Fruit fly (Drosophila melanogaster): ENCODE measurements around the gene CG32461.

Gene CG32461

dm6 chr3L:22989495-22989894 is 34.4 kb upstream of the CG32461 start:
- TF ChIP-seq CG13296 (GFP tag; optimal IDR thresholded peaks at IDR 0.05) (no peak), ftz-f1 (GFP tag; optimal IDR thresholded peaks at IDR 0.05) (no peak), CG2678 (tag; optimal IDR thresholded peaks at IDR 0.05) (no peak), cad (GFP tag; optimal IDR thresholded peaks at IDR 0.05) (no peak), CG15514 (GFP tag; optimal IDR thresholded peaks at IDR 0.05) (no peak), CG4328 (GFP tag; optimal IDR thresholded peaks at IDR 0.05) (no peak), H15 (GFP tag; IDR thresholded peaks at IDR 0.05) (no peak), vfl (GFP tag; optimal IDR thresholded peaks at IDR 0.05) (no peak), Med (GFP tag) (no peak), odd (GFP tag; optimal IDR thresholded peaks at IDR 0.05) (no peak), CG2129 (GFP tag; IDR thresholded peaks at IDR 0.05; ENCODE audit: partially characterized antibody) (no peak), stc (GFP tag; IDR thresholded peaks at IDR 0.05) (no peak), ac (GFP tag; optimal IDR thresholded peaks at IDR 0.05) (peak; percentile 78), CG12769 (tag; optimal IDR thresholded peaks at IDR 0.05) (peak; percentile 29), HHEX (GFP tag; optimal IDR thresholded peaks at IDR 0.05) (no peak), Ravus (GFP tag; IDR thresholded peaks at IDR 0.05) (no peak), Myb (GFP tag; optimal IDR thresholded peaks at IDR 0.05) (no peak), CG8290 (GFP tag; optimal IDR thresholded peaks at IDR 0.05) (no peak), CG8290 (tag; optimal IDR thresholded peaks at IDR 0.05) (no peak), CG2199 (GFP tag; IDR thresholded peaks at IDR 0.05) (peak; percentile 58; the same call in 2 of the 3 replicates), Bteb2 (GFP tag; optimal IDR thresholded peaks at IDR 0.05) (no peak), schlank (tag; optimal IDR thresholded peaks at IDR 0.05) (no peak), Dp (GFP tag; optimal IDR thresholded peaks at IDR 0.05) (no peak), CG1024 (GFP tag; IDR thresholded peaks at IDR 0.05) (no peak), nau (GFP tag; optimal IDR thresholded peaks at IDR 0.05) (peak; percentile 63), CG7786 (GFP tag; optimal IDR thresholded peaks at IDR 0.05) (no peak)

dm6 chr3L:22987342-22987741 is 32.2 kb upstream of the CG32461 start, which contains the start of gene CG32457:
Gene CG32457, plus strand, starts transcription at chr3L:22987642.
- TF ChIP-seq hth (optimal IDR thresholded peaks at IDR 0.05) = no peak
- no peak for TF ChIP-seq Bdp1 (GFP tag; optimal IDR thresholded peaks at IDR 0.05)
- TF ChIP-seq dysf (GFP tag; IDR thresholded peaks at IDR 0.05) = no peak

dm6 chr3L:22982040-22982439 is 26.9 kb upstream of the CG32461 start:
- peak; percentile 81 for TF ChIP-seq CG6791 (GFP tag; IDR thresholded peaks at IDR 0.05; ENCODE audit: partially characterized antibody)
- peak; percentile 50 for TF ChIP-seq CG8290 (GFP tag; optimal IDR thresholded peaks at IDR 0.05)
- no peak for TF ChIP-seq CG8290 (tag; optimal IDR thresholded peaks at IDR 0.05)
- TF ChIP-seq CG16813 (GFP tag; IDR thresholded peaks at IDR 0.05; ENCODE audit: partially characterized antibody) = peak; percentile 47; the same call in 1 of the 3 replicates
- peak; percentile 37 for TF ChIP-seq stwl (tag; optimal IDR thresholded peaks at IDR 0.05)
- TF ChIP-seq Lhr (GFP tag; optimal IDR thresholded peaks at IDR 0.05) = peak; percentile 28
- peak; percentile 48; the same call in 2 of the 3 replicates for TF ChIP-seq knrl (GFP tag; IDR thresholded peaks at IDR 0.05; ENCODE audit: partially characterized antibody)
- TF ChIP-seq CG11456 (GFP tag; IDR thresholded peaks at IDR 0.05) = no peak
- TF ChIP-seq CG2199 (GFP tag; IDR thresholded peaks at IDR 0.05) = peak; percentile 39; the same call in 1 of the 3 replicates
- no peak for TF ChIP-seq chif (GFP tag; optimal IDR thresholded peaks at IDR 0.05)
- TF ChIP-seq CTCF (GFP tag; optimal IDR thresholded peaks at IDR 0.05) = peak; percentile 78
- TF ChIP-seq NC2α (GFP tag; optimal IDR thresholded peaks at IDR 0.05) = no peak
- TF ChIP-seq amos (GFP tag; IDR thresholded peaks at IDR 0.05; ENCODE audit: partially characterized antibody) = peak; percentile 54; the same call in 1 of the 2 replicates

Measured in whole organism, embryonic.